Worm (Caenorhabditis elegans): ENCODE results near the gene sre-38.

Gene sre-38

DNA sequence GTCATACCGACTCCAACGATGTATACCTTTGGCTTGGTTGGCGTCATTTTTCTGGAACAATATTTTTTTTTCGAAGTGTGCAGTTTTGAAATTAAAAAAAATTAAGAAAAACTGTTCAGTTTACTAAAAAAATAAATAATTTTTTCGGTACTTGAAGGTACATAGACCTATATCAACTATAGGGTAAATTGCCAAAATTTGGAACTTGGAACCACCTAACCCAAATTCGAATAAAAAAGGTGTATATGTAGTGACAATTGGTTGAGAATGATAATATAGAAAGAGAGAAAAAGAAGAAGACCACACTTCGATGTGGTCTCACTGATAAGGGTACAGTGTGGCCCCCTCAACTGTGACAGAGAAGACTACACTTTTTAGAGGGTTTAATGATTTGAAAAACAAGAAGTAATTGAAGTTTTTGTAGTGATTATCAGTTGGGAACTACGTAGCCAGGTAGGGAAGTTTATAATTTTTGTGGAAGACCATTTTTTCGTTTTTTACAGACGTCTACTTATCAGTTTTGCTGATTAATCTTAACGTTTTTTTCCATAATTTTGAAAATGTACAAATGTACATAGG lies 31.6 kb upstream of the sre-38 start, which contains the start of gene daf-22:
daf-22 (minus strand) TSS at position 51 of the 579 bp plus-strand sequence.
- TF ChIP-seq elt-2 (tag; optimal IDR thresholded peaks at IDR 0.05): peak; percentile 76
- no peak for TF ChIP-seq ceh-9 (tag; optimal IDR thresholded peaks at IDR 0.05)

DNA sequence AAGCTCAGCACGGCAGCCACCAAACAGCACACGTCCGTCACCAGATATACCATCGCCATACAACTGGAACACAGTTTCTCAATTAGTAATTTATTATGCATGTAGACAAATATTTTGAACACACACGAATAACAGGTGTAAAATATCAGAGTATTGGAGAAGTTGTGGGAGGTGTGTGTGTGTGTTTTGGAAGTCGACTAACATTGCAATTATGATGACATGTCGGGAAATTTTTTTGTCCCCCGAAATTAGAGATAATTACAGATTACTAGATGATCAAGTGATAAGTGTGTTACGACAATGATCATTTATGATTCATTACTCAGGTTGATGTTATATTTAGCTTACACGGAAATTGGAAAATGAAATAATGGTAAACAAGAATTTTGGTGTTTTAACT lies 27.6 kb upstream of the sre-38 start, which contains the start of gene Y57A10C.8:
Y57A10C.8 (minus strand) TSS at position 101 of the 400 bp plus-strand sequence.
- TF ChIP-seq ceh-30 (tag; optimal IDR thresholded peaks at IDR 0.05) (no peak), unc-55 (GFP tag; optimal IDR thresholded peaks at IDR 0.05) (no peak), che-1 (tag; optimal IDR thresholded peaks at IDR 0.05) (no peak), K02D7.2 (tag; optimal IDR thresholded peaks at IDR 0.05) (no peak), zip-5 (tag; optimal IDR thresholded peaks at IDR 0.05) (no peak), eyg-1 (tag; optimal IDR thresholded peaks at IDR 0.05) (no peak), syd-9 (tag; optimal IDR thresholded peaks at IDR 0.05) (no peak), C38D4.7 (GFP tag; optimal IDR thresholded peaks at IDR 0.05) (no peak), elt-4 (tag; optimal IDR thresholded peaks at IDR 0.05) (no peak), hlh-8 (tag; optimal IDR thresholded peaks at IDR 0.05) (no peak), C08G9.2 (tag; optimal IDR thresholded peaks at IDR 0.05) (no peak), nhr-11 (tag; optimal IDR thresholded peaks at IDR 0.05) (no peak), mec-3 (tag; optimal IDR thresholded peaks at IDR 0.05; ENCODE audit: borderline replicate concordance) (no peak), gmeb-2 (tag; optimal IDR thresholded peaks at IDR 0.05) (no peak)

ce11 chrII:12432356-12432755 lies 25.0 kb upstream of the sre-38 start, which contains the start of gene dct-12:
Gene dct-12, minus strand, starts transcription at chrII:12432456.
- TF ChIP-seq tbx-7 (tag; optimal IDR thresholded peaks at IDR 0.05) (no peak), nhr-232 (tag; optimal IDR thresholded peaks at IDR 0.05) (no peak), ref-2 (tag; optimal IDR thresholded peaks at IDR 0.05) (no peak), ztf-16 (tag; optimal IDR thresholded peaks at IDR 0.05) (no peak), dmd-4 (tag; optimal IDR thresholded peaks at IDR 0.05; ENCODE audit: borderline replicate concordance) (no peak), lin-11 (tag; optimal IDR thresholded peaks at IDR 0.05) (no peak), eyg-1 (tag; optimal IDR thresholded peaks at IDR 0.05) (no peak), elt-2 (tag; optimal IDR thresholded peaks at IDR 0.05) (no peak), F13H6.1 (tag; optimal IDR thresholded peaks at IDR 0.05) (no peak), hlh-30 (tag; optimal IDR thresholded peaks at IDR 0.05; ENCODE audit: insufficient read depth) (no peak), ceh-24 (tag; optimal IDR thresholded peaks at IDR 0.05) (no peak), dve-1 (tag; optimal IDR thresholded peaks at IDR 0.05) (no peak), pha-4 (tag; optimal IDR thresholded peaks at IDR 0.05) (no peak), ceh-19 (GFP tag; optimal IDR thresholded peaks at IDR 0.05) (no peak)

DNA sequence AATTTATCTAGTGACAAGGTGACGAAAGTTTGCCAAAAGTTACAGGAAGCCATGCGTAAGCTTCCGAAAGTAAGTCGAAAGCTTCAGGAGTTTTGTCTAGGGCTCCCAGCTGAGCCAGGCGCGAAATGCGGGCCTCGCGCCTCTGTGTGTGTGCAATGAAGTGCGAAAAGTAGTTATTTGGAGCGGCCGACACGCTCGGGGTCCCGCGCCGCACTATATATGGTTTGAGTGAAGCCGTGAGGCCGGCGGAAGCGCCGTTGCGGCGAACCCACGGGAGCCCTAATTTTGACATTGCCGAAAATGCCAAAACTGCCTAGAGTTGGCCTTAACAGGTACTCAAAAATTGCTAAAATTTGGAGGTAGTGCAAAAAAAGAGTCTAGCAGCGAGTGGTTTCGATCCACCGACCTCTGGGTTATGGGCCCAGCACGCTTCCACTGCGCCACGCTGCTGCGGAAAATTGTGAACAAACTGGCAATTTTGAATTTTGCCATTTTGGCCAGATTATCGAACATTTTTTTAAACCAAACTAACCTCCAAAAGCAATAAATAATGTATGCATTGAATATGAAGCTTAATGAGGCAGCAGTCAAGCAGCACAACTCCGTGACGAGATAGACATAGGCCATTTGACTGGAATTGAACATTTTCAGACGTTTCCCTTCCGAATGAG lies 22.0 kb upstream of the sre-38 start:
- TF ChIP-seq lim-6 (tag; optimal IDR thresholded peaks at IDR 0.05) (no peak), sdc-2 (tag; optimal IDR thresholded peaks at IDR 0.05) (no peak), ama-1 (optimal IDR thresholded peaks at IDR 0.05) (no peak), mec-3 (tag; optimal IDR thresholded peaks at IDR 0.05; ENCODE audit: borderline replicate concordance) (no peak), ceh-34 (tag; optimal IDR thresholded peaks at IDR 0.05) (no peak), ceh-48 (tag; optimal IDR thresholded peaks at IDR 0.05) (no peak), pax-1 (tag; optimal IDR thresholded peaks at IDR 0.05) (no peak), nfya-1 (tag; optimal IDR thresholded peaks at IDR 0.05) (no peak), ceh-6 (GFP tag; optimal IDR thresholded peaks at IDR 0.05) (no peak), ahr-1 (tag; optimal IDR thresholded peaks at IDR 0.05) (no peak), hlh-30 (tag; optimal IDR thresholded peaks at IDR 0.05; ENCODE audit: insufficient read depth) (no peak), sox-2 (GFP tag; IDR thresholded peaks at IDR 0.05) (no peak), gmeb-2 (tag; optimal IDR thresholded peaks at IDR 0.05) (no peak), ceh-30 (tag; optimal IDR thresholded peaks at IDR 0.05) (no peak)

Measured in whole organism, late embryonic.